Worm (Caenorhabditis elegans) whole organism, mixed stage, embryonic: ENCODE measurements around the gene algn-5.

ENCODE experiments used
- elt-1 ChIP-seq: sonication (generic microtip); optimal IDR thresholded peaks from 2 replicates; lab custom pipeline; 2017; ENCODE audit warnings: missing genetic modification characterization, mild to moderate bottlenecking, missing compliant biosample characterization, antibody characterized with exemption, moderate library complexity, borderline replicate concordance; ENCODE audit not compliant: insufficient read depth
- elt-3 ChIP-seq: fragments of 150-350 bp; optimal IDR thresholded peaks from 2 replicates; lab custom pipeline; 2014; ENCODE audit warnings: missing biosample characterization, missing genetic modification characterization
- nhr-237 ChIP-seq: fragments of 150-350 bp; optimal IDR thresholded peaks from 2 replicates; lab custom pipeline; 2014; ENCODE audit warnings: missing biosample characterization, missing genetic modification characterization
- nhr-76 ChIP-seq: sonication (generic microtip); optimal IDR thresholded peaks from 2 replicates; lab custom pipeline; 2017; ENCODE audit warnings: missing biosample characterization, missing genetic modification characterization
- snpc-4 ChIP-seq: fragments of 150-350 bp; optimal IDR thresholded peaks from 2 replicates; lab custom pipeline; 2014; ENCODE audit warnings: missing biosample characterization, missing genetic modification characterization
- unc-39 ChIP-seq: fragments of 150-350 bp; optimal IDR thresholded peaks from 2 replicates; lab custom pipeline; 2014; ENCODE audit warnings: missing biosample characterization, missing genetic modification characterization
- unc-62 ChIP-seq: fragments of 150-350 bp; optimal IDR thresholded peaks from 2 replicates; lab custom pipeline; 2014; ENCODE audit warnings: missing biosample characterization, missing genetic modification reagents, missing genetic modification characterization
- zip-8 ChIP-seq: fragments of 150-350 bp; optimal IDR thresholded peaks from 2 replicates; lab custom pipeline; 2014; ENCODE audit warnings: missing biosample characterization, missing genetic modification characterization
- ztf-11 ChIP-seq: fragments of 150-350 bp; optimal IDR thresholded peaks from 2 replicates; lab custom pipeline; 2014; ENCODE audit warnings: missing biosample characterization, missing genetic modification characterization

DNA sequence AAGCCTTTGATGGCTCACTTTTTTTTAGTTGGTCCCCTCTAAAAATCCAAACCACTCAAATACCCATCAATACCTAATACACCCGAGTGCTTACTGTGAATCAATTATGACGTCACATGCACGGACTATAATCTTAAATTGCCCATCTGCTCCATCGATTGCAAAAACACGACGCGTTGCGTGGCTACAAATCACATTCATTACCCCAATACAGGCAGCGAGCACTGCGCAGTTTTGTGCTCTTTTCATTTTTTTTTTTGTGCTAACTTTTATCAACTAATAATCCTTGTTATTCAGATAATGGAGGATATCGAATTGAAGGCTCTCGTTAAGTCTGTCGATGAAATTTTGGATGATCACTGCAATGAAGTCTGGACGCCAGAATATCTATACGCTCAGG lies 35.3 kb upstream of the algn-5 start, which contains the start of gene Y45G5AM.5:
- TF ChIP-seq snpc-4 (tag; lab: Kevin White, UChicago), result no peak
- no peak for TF ChIP-seq ztf-11 (tag; lab: Kevin White, UChicago)
- no peak for TF ChIP-seq unc-62 (GFP tag; lab: Kevin White, UChicago)
- TF ChIP-seq elt-1 (tag; lab: Kevin White, UChicago), result no peak
- no peak for TF ChIP-seq elt-3 (tag; lab: Kevin White, UChicago)
- TF ChIP-seq nhr-76 (tag; lab: Kevin White, UChicago), result no peak
- TF ChIP-seq nhr-237, result no peak
- no peak for TF ChIP-seq unc-39
- peak; percentile 64 for TF ChIP-seq zip-8 (tag; lab: Kevin White, UChicago)
